Worm (Caenorhabditis elegans): ENCODE results near the gene C09G9.8.

DNA sequence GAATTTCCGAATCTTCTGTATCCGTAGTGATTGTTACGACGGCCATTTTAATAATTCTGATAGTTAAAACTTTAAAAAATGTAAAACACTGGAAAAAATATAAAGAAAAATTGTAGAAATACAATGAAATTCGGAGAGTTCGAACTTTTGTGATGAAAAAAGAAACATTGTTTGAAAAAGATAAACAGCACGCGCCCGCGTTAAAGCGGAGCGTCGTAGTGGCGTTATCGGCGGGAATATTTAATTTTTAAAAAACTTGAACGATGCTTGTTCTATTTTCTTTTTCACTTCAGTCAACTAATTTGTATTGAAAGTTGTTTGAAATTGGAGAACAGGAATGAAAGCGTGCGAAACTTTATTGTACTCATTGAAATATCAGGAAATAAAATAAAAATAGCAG, 11.7 kb upstream of the C09G9.8 start, which contains the start of gene npp-23:
- TF ChIP-seq pha-4 (tag; optimal IDR thresholded peaks at IDR 0.05) (no peak), nhr-237 (tag; optimal IDR thresholded peaks at IDR 0.05) (no peak), ces-1 (GFP tag; optimal IDR thresholded peaks at IDR 0.05) (no peak), unc-62 (GFP tag; optimal IDR thresholded peaks at IDR 0.05) (no peak), snpc-4 (tag; optimal IDR thresholded peaks at IDR 0.05) (no peak)

Data from whole organism, mixed stage, embryonic.